Fruit fly (Drosophila melanogaster) whole organism, embryonic: Measurements from ENCODE around the gene vas.

Experiments
- Ada2b ChIP-seq: fragments of 200-800 bp; sonication (Bioruptor generic); IDR thresholded peaks from 2 replicates; pipeline ENCODE4 v1.3.6; 2022; ENCODE audit warnings: missing biosample characterization, missing genetic modification characterization
- Adf1 ChIP-seq: fragments of 200-800 bp; sonication (Bioruptor generic); IDR thresholded peaks from 2 replicates; pipeline ENCODE4 v1.3.6; 2022; ENCODE audit warnings: missing biosample characterization, missing genetic modification characterization
- Atf3 ChIP-seq: fragments of 200-800 bp; sonication (Bioruptor generic); optimal IDR thresholded peaks from 3 replicates; lab custom pipeline; 2016; ENCODE audit warnings: missing biosample characterization, missing genetic modification characterization
- Awh ChIP-seq: fragments of 200-800 bp; sonication (Bioruptor generic); IDR thresholded peaks from 2 replicates; pipeline ENCODE4, ENCODE4 v1.3.6; 2022; ENCODE audit warnings: missing biosample characterization, missing genetic modification characterization
- B-H2 ChIP-seq: fragments of 200-800 bp; sonication (Bioruptor generic); optimal IDR thresholded peaks from 2 replicates; lab custom pipeline; 2018; ENCODE audit warnings: missing biosample characterization, mild to moderate bottlenecking, missing genetic modification characterization
- Bdp1 ChIP-seq: fragments of 200-800 bp; sonication (Bioruptor generic); optimal IDR thresholded peaks from 3 replicates; lab custom pipeline; 2016; ENCODE audit warnings: missing biosample characterization, missing genetic modification characterization
- CG11085 ChIP-seq: fragments of 200-800 bp; sonication (Bioruptor generic); IDR thresholded peaks from 2 replicates; pipeline ENCODE4 v1.3.6; 2022; ENCODE audit warnings: missing biosample characterization, missing genetic modification characterization
- CG13123 ChIP-seq: fragments of 200-800 bp; sonication (Bioruptor generic); optimal IDR thresholded peaks from 2 replicates; lab custom pipeline; 2016; ENCODE audit warnings: missing biosample characterization, missing genetic modification characterization
- CG13287 ChIP-seq: fragments of 200-800 bp; sonication (Bioruptor generic); IDR thresholded peaks from 2 replicates; pipeline ENCODE4 v1.3.6; 2022; ENCODE audit warnings: missing biosample characterization, missing genetic modification characterization; ENCODE audit not compliant: partially characterized antibody
- CG14014 ChIP-seq: fragments of 200-800 bp; sonication (Bioruptor generic); IDR thresholded peaks from 2 replicates; pipeline ENCODE4 v1.3.6; 2022; ENCODE audit warnings: missing biosample characterization, missing genetic modification characterization
- CG15269 ChIP-seq: fragments of 200-800 bp; sonication (Bioruptor generic); optimal IDR thresholded peaks from 2 replicates; lab custom pipeline; 2018; ENCODE audit warnings: missing biosample characterization, mild to moderate bottlenecking, missing genetic modification characterization, moderate library complexity
- CG15601 ChIP-seq: fragments of 200-800 bp; sonication (Bioruptor generic); optimal IDR thresholded peaks from 3 replicates; lab custom pipeline; 2019; ENCODE audit warnings: missing biosample characterization, mild to moderate bottlenecking, missing genetic modification characterization, moderate library complexity
- CG17612 ChIP-seq: fragments of 200-800 bp; sonication (Bioruptor generic); IDR thresholded peaks from 2 replicates; pipeline ENCODE4 v1.3.6; 2022; ENCODE audit warnings: missing biosample characterization, missing genetic modification characterization
- CG2116 ChIP-seq: fragments of 200-800 bp; sonication (Bioruptor generic); optimal IDR thresholded peaks from 3 replicates; lab custom pipeline; 2018; ENCODE audit warnings: missing biosample characterization, mild to moderate bottlenecking, missing genetic modification characterization
- CG2129 ChIP-seq: fragments of 200-800 bp; sonication (Bioruptor generic); IDR thresholded peaks from 2 replicates; pipeline ENCODE4 v1.3.6; 2022; ENCODE audit warnings: missing biosample characterization, missing genetic modification characterization; ENCODE audit not compliant: partially characterized antibody
- CG2875 ChIP-seq: fragments of 200-800 bp; sonication (Bioruptor generic); optimal IDR thresholded peaks from 2 replicates; lab custom pipeline; 2017; ENCODE audit warnings: missing biosample characterization, mild to moderate bottlenecking, missing genetic modification characterization, missing genetic modification reagents
- CG31388 ChIP-seq: fragments of 200-800 bp; sonication (Bioruptor generic); optimal IDR thresholded peaks from 2 replicates; lab custom pipeline; 2016; ENCODE audit warnings: missing biosample characterization, missing genetic modification characterization
- CG34376 ChIP-seq: fragments of 200-800 bp; sonication (Bioruptor generic); optimal IDR thresholded peaks from 2 replicates; lab custom pipeline; 2018; ENCODE audit warnings: missing biosample characterization, mild to moderate bottlenecking, missing genetic modification characterization
- CG3847 ChIP-seq: fragments of 200-800 bp; sonication (Bioruptor generic); IDR thresholded peaks from 2 replicates; pipeline ENCODE4 v1.3.6; 2022; ENCODE audit warnings: missing biosample characterization, missing genetic modification characterization
- CG4617 ChIP-seq: fragments of 200-800 bp; sonication (Bioruptor generic); optimal IDR thresholded peaks from 3 replicates; lab custom pipeline; 2016; ENCODE audit warnings: missing biosample characterization, missing genetic modification characterization, borderline replicate concordance
- CG7357 ChIP-seq: fragments of 200-800 bp; sonication (Bioruptor generic); IDR thresholded peaks from 3 replicates; pipeline ENCODE4 v1.3.6; 2022; ENCODE audit warnings: missing biosample characterization, missing genetic modification characterization
- CG7372 ChIP-seq: fragments of 200-800 bp; sonication (Bioruptor generic); IDR thresholded peaks from 2 replicates; pipeline ENCODE4 v1.3.6; 2022; ENCODE audit warnings: missing biosample characterization, missing genetic modification characterization
- CG8089 ChIP-seq: fragments of 200-800 bp; sonication (Bioruptor generic); optimal IDR thresholded peaks from 3 replicates; lab custom pipeline; 2016; ENCODE audit warnings: missing biosample characterization, missing genetic modification characterization
- CG8359 ChIP-seq: fragments of 200-800 bp; sonication (Bioruptor generic); optimal IDR thresholded peaks from 2 replicates; lab custom pipeline; 2017; ENCODE audit warnings: missing biosample characterization, mild to moderate bottlenecking, missing genetic modification characterization, borderline replicate concordance
- CG9817 ChIP-seq: fragments of 200-800 bp; sonication (Bioruptor generic); optimal IDR thresholded peaks from 2 replicates; lab custom pipeline; 2018; ENCODE audit warnings: missing biosample characterization, mild to moderate bottlenecking, missing genetic modification characterization, moderate library complexity
- CG9932 ChIP-seq: fragments of 200-800 bp; sonication (Bioruptor generic); IDR thresholded peaks from 2 replicates; pipeline ENCODE4 v1.3.6; 2022; ENCODE audit warnings: missing biosample characterization, missing genetic modification characterization
- CoRest ChIP-seq: fragments of 200-800 bp; sonication (Bioruptor generic); optimal IDR thresholded peaks from 3 replicates; lab custom pipeline; 2018; ENCODE audit warnings: missing biosample characterization, mild to moderate bottlenecking, missing genetic modification characterization, moderate library complexity
- Dll ChIP-seq: fragments of 200-800 bp; sonication (Bioruptor generic); IDR thresholded peaks from 4 replicates; pipeline ENCODE4 v1.3.6; 2022; ENCODE audit warnings: missing biosample characterization, missing genetic modification characterization; ENCODE audit not compliant: partially characterized antibody
- Drgx ChIP-seq: fragments of 200-800 bp; sonication (Bioruptor generic); IDR thresholded peaks from 2 replicates; pipeline ENCODE4 v1.3.6; 2022; ENCODE audit warnings: missing biosample characterization, missing genetic modification characterization
- Ets97D ChIP-seq: fragments of 200-800 bp; sonication (Bioruptor generic); optimal IDR thresholded peaks from 3 replicates; lab custom pipeline; 2016; ENCODE audit warnings: missing biosample characterization, missing genetic modification characterization
- Hmr ChIP-seq: fragments of 200-800 bp; sonication (Bioruptor generic); optimal IDR thresholded peaks from 3 replicates; lab custom pipeline; 2017; ENCODE audit warnings: mild to moderate bottlenecking, missing biosample characterization, missing genetic modification reagents, missing genetic modification characterization
- Hr3 ChIP-seq: fragments of 200-800 bp; sonication (Bioruptor generic); optimal IDR thresholded peaks from 3 replicates; lab custom pipeline; 2016; ENCODE audit warnings: missing biosample characterization, missing genetic modification characterization
- Jarid2 ChIP-seq: fragments of 200-800 bp; sonication (Bioruptor generic); optimal IDR thresholded peaks from 3 replicates; lab custom pipeline; 2017; ENCODE audit warnings: mild to moderate bottlenecking, missing biosample characterization, missing genetic modification reagents, missing genetic modification characterization
- Neu2 ChIP-seq: fragments of 200-800 bp; sonication (Bioruptor generic); optimal IDR thresholded peaks from 3 replicates; lab custom pipeline; 2016; ENCODE audit warnings: missing biosample characterization, missing genetic modification characterization, borderline replicate concordance
- Pdp1 ChIP-seq, 2 experiments: fragments of 200-800 bp; sonication (Bioruptor generic); optimal IDR thresholded peaks; 3 replicates each; lab custom pipeline; 2016; ENCODE audit warnings: missing biosample characterization in 2 of 2, missing genetic modification characterization in 2 of 2, mild to moderate bottlenecking in 1 of 2, moderate library complexity in 1 of 2
- Sox100B ChIP-seq: fragments of 200-800 bp; sonication (Bioruptor generic); optimal IDR thresholded peaks from 3 replicates; lab custom pipeline; 2018; ENCODE audit warnings: missing biosample characterization, mild to moderate bottlenecking, missing genetic modification characterization
- Tbp ChIP-seq: fragments of >200 bp; optimal IDR thresholded peaks from 2 replicates; lab custom pipeline; 2018; ENCODE audit warnings: missing biosample characterization, missing genetic modification characterization
- corto ChIP-seq: fragments of 200-800 bp; sonication (Bioruptor generic); optimal IDR thresholded peaks from 2 replicates; lab custom pipeline; 2016; ENCODE audit warnings: missing biosample characterization, mild to moderate bottlenecking, missing genetic modification characterization, moderate library complexity
- cwo ChIP-seq: fragments of 200-800 bp; sonication (Bioruptor generic); optimal IDR thresholded peaks from 3 replicates; lab custom pipeline; 2017; ENCODE audit warnings: missing biosample characterization, missing genetic modification characterization, mild to moderate bottlenecking, moderate library complexity, missing genetic modification reagents
- dimm ChIP-seq: fragments of 200-800 bp; sonication (Bioruptor generic); IDR thresholded peaks from 2 replicates; pipeline ENCODE4 v1.3.6; 2022; ENCODE audit warnings: missing biosample characterization, missing genetic modification characterization
- disco-r ChIP-seq: fragments of 200-800 bp; sonication (Bioruptor generic); optimal IDR thresholded peaks from 2 replicates; lab custom pipeline; 2016; ENCODE audit warnings: missing biosample characterization, missing genetic modification characterization
- dmrt99B ChIP-seq: fragments of 200-800 bp; sonication (Bioruptor generic); optimal IDR thresholded peaks from 2 replicates; lab custom pipeline; 2018; ENCODE audit warnings: missing biosample characterization, mild to moderate bottlenecking, missing genetic modification characterization, moderate library complexity
- gcm ChIP-seq: fragments of 200-800 bp; sonication (Bioruptor generic); optimal IDR thresholded peaks from 2 replicates; lab custom pipeline; 2019; ENCODE audit warnings: missing biosample characterization, mild to moderate bottlenecking, missing genetic modification characterization, moderate library complexity
- gt ChIP-seq: fragments of 200-800 bp; sonication (Bioruptor generic); IDR thresholded peaks from 2 replicates; pipeline ENCODE4 v1.3.6; 2022; ENCODE audit warnings: missing biosample characterization, missing genetic modification characterization
- ham ChIP-seq: fragments of 200-800 bp; sonication (Bioruptor generic); IDR thresholded peaks from 2 replicates; pipeline ENCODE4 v1.3.6; 2022; ENCODE audit warnings: missing biosample characterization, missing genetic modification characterization
- hb ChIP-seq: fragments of 200-800 bp; sonication (Bioruptor generic); IDR thresholded peaks from 3 replicates; pipeline ENCODE4 v1.3.6; 2022; ENCODE audit warnings: missing biosample characterization, missing genetic modification characterization; ENCODE audit not compliant: partially characterized antibody
- kay ChIP-seq: fragments of 200-800 bp; sonication (Bioruptor generic); optimal IDR thresholded peaks from 2 replicates; lab custom pipeline; 2016; ENCODE audit warnings: missing biosample characterization, missing genetic modification characterization
- pros ChIP-seq: fragments of 200-800 bp; sonication (Bioruptor generic); optimal IDR thresholded peaks from 3 replicates; lab custom pipeline; 2019; ENCODE audit warnings: missing biosample characterization, mild to moderate bottlenecking, missing genetic modification characterization, moderate library complexity
- pum ChIP-seq: fragments of 200-800 bp; sonication (Bioruptor generic); optimal IDR thresholded peaks from 2 replicates; lab custom pipeline; 2016; ENCODE audit warnings: missing biosample characterization, missing genetic modification characterization
- pzg ChIP-seq: fragments of 200-800 bp; sonication (Bioruptor generic); optimal IDR thresholded peaks from 3 replicates; lab custom pipeline; 2018; ENCODE audit warnings: missing biosample characterization, mild to moderate bottlenecking, missing genetic modification characterization, moderate library complexity
- ro ChIP-seq: fragments of 200-800 bp; sonication (Bioruptor generic); IDR thresholded peaks from 2 replicates; pipeline ENCODE4 v1.3.6; 2022; ENCODE audit warnings: missing biosample characterization, missing genetic modification characterization
- salm ChIP-seq: fragments of 200-800 bp; sonication (Bioruptor generic); optimal IDR thresholded peaks from 2 replicates; lab custom pipeline; 2018; ENCODE audit warnings: missing biosample characterization, mild to moderate bottlenecking, missing genetic modification characterization
- z ChIP-seq: fragments of 200-800 bp; sonication (Bioruptor generic); IDR thresholded peaks from 3 replicates; pipeline ENCODE4 v1.3.6; 2022; ENCODE audit warnings: missing biosample characterization, missing genetic modification characterization

vas gene

dm6 chr2L:15067832-15068231 is 6.4 kb downstream of the vas start (continued):
- TF ChIP-seq CG9932 (GFP tag; lab: Robert Waterston, UW) (peak; percentile 62), B-H2 (GFP tag; lab: Kevin White, UChicago) (peak; percentile 84), Dll (peak; percentile 85), Atf3 (GFP tag; lab: Kevin White, UChicago) (no peak), CoRest (tag; lab: Kevin White, UChicago) (peak; percentile 48), gcm (peak; percentile 93), z (no peak), CG2116 (GFP tag; lab: Kevin White, UChicago) (peak; percentile 74), CG4617 (GFP tag; lab: Kevin White, UChicago) (peak; percentile 33), CG7372 (no peak), Ada2b (GFP tag; lab: Robert Waterston, UW) (no peak), CG14014 (GFP tag; lab: Robert Waterston, UW) (no peak; the same call in 1 of the 2 replicates), Bdp1 (GFP tag; lab: Kevin White, UChicago) (no peak), Adf1 (GFP tag; lab: Robert Waterston, UW) (peak; percentile 79), Neu2 (no peak), CG3847 (peak; percentile 56; the same call in 1 of the 2 replicates), CG9817 (tag; lab: Kevin White, UChicago) (peak; percentile 15), dmrt99B (tag; lab: Kevin White, UChicago) (peak; percentile 8), dimm (GFP tag; lab: Robert Waterston, UW) (no peak), Hr3 (no peak), corto (GFP tag; lab: Kevin White, UChicago) (no peak), Tbp (GFP tag; lab: Kevin White, UChicago) (no peak), pros (no peak), CG13287 (GFP tag; lab: Robert Waterston, UW) (peak; percentile 90), Jarid2 (no peak), CG7357 (GFP tag; lab: Robert Waterston, UW) (no peak), Hmr (GFP tag; lab: Kevin White, UChicago) (peak; percentile 65), CG15269 (tag; lab: Kevin White, UChicago) (no peak), Sox100B (no peak), cwo (GFP tag; lab: Kevin White, UChicago) (peak; percentile 99), hb (peak; percentile 75; the same call in 2 of the 3 replicates), Drgx (GFP tag; lab: Robert Waterston, UW) (no peak), Pdp1 (GFP tag; optimal IDR thresholded peaks at IDR 0.05; lab: Kevin White, UChicago) (peak in 1 of 2 experiments; percentile 14), CG2129 (GFP tag; lab: Robert Waterston, UW) (peak; percentile 36; the same call in 1 of the 2 replicates), CG17612 (GFP tag; lab: Robert Waterston, UW) (0 out of 2 replicates have a peak, but pooled peaks have one; percentile 9), CG8359 (no peak), ro (no peak), ham (GFP tag; lab: Robert Waterston, UW) (no peak), Awh (GFP tag; lab: Robert Waterston, UW) (no peak)

dm6 chr2L:15070216-15070615 is 8.8 kb downstream of the vas start, which contains the start of gene vig:
vig (minus strand) TSS chr2L:15070316.
- TF ChIP-seq CG34376 (GFP tag; lab: Kevin White, UChicago) (no peak), Ets97D (no peak), CG2116 (GFP tag; lab: Kevin White, UChicago) (no peak), CG13123 (no peak), CG11085 (no peak), disco-r (GFP tag; lab: Kevin White, UChicago) (no peak), CG2875 (GFP tag; lab: Kevin White, UChicago) (no peak), kay (no peak), pzg (GFP tag; lab: Kevin White, UChicago) (no peak), CG31388 (no peak), pum (GFP tag; lab: Kevin White, UChicago) (no peak), CG8089 (no peak), CG15601 (tag; lab: Kevin White, UChicago) (no peak), ro (no peak), salm (tag; lab: Kevin White, UChicago) (no peak), gt (GFP tag; lab: Robert Waterston, UW) (no peak)
